Fruit fly (Drosophila melanogaster) whole organism, wandering third instar larva: ENCODE results near the gene CG6836.

ENCODE experiments used
- Abd-B ChIP-seq: fragments of >200 bp; optimal IDR thresholded peaks from 2 replicates; lab custom pipeline; 2017; ENCODE audit warnings: missing biosample characterization, missing genetic modification characterization
- CG32264 ChIP-seq: fragments of 200-800 bp; sonication (Bioruptor generic); optimal IDR thresholded peaks from 2 replicates; lab custom pipeline; 2016; ENCODE audit warnings: missing biosample characterization, missing genetic modification characterization
- CrebA ChIP-seq: fragments of 200-800 bp; sonication (Bioruptor generic); optimal IDR thresholded peaks from 2 replicates; lab custom pipeline; 2016; ENCODE audit warnings: missing biosample characterization, mild to moderate bottlenecking, missing genetic modification characterization, borderline replicate concordance
- Dfd ChIP-seq: fragments of >200 bp; optimal IDR thresholded peaks from 2 replicates; lab custom pipeline; 2017; ENCODE audit warnings: missing biosample characterization, missing genetic modification characterization
- Dif ChIP-seq: fragments of 200-275, 200-300 bp; sonication (Bioruptor generic); optimal IDR thresholded peaks from 2 replicates; lab custom pipeline; 2018; ENCODE audit warnings: missing biosample characterization, missing genetic modification characterization; ENCODE audit not compliant: partially characterized antibody
- GATAd ChIP-seq: sonication (Bioruptor generic); optimal IDR thresholded peaks from 2 replicates; lab custom pipeline; 2016; ENCODE audit warnings: missing biosample characterization, missing genetic modification characterization
- HLH106 ChIP-seq: fragments of 200-800 bp; optimal IDR thresholded peaks from 3 replicates; lab custom pipeline; 2019; ENCODE audit warnings: missing biosample characterization, mild to moderate bottlenecking, missing genetic modification characterization, moderate library complexity
- Hr78 ChIP-seq: fragments of >200 bp; optimal IDR thresholded peaks from 2 replicates; lab custom pipeline; 2017; ENCODE audit warnings: missing biosample characterization, missing genetic modification characterization
- Hr83 ChIP-seq: fragments of 200-300 bp; sonication (Bioruptor generic); optimal IDR thresholded peaks from 2 replicates; lab custom pipeline; 2016; ENCODE audit warnings: missing biosample characterization, mild to moderate bottlenecking, missing genetic modification characterization, moderate library complexity; ENCODE audit not compliant: poor library complexity, severe bottlenecking
- Jra ChIP-seq: sonication (Bioruptor generic); optimal IDR thresholded peaks from 2 replicates; lab custom pipeline; 2016; ENCODE audit warnings: missing biosample characterization, missing genetic modification characterization
- Mio ChIP-seq: sonication (Bioruptor generic); optimal IDR thresholded peaks from 2 replicates; lab custom pipeline; 2016; ENCODE audit warnings: missing biosample characterization, missing genetic modification characterization
- Myc ChIP-seq: fragments of >200 bp; optimal IDR thresholded peaks from 2 replicates; lab custom pipeline; 2017
- N ChIP-seq: fragments of >200 bp; optimal IDR thresholded peaks from 2 replicates; lab custom pipeline; 2018; ENCODE audit warnings: missing biosample characterization, missing external identifiers, missing genetic modification characterization
- OdsH ChIP-seq: fragments of 200-800 bp; sonication (Bioruptor generic); optimal IDR thresholded peaks from 2 replicates; lab custom pipeline; 2016; ENCODE audit warnings: missing biosample characterization, mild to moderate bottlenecking, missing genetic modification characterization
- Rel ChIP-seq, 2 experiments: fragments of 200-800 bp; sonication (Bioruptor generic) in 1 of 2; optimal IDR thresholded peaks; 2 replicates in 1 of 2; 3 replicates in 1 of 2; lab custom pipeline; 2016 to 2019; ENCODE audit warnings: mild to moderate bottlenecking in 2 of 2, missing biosample characterization in 2 of 2, missing genetic modification characterization in 2 of 2, moderate library complexity in 1 of 2
- Sp1 ChIP-seq: fragments of 200-800 bp; sonication (Bioruptor generic); optimal IDR thresholded peaks from 3 replicates; lab custom pipeline; 2019; ENCODE audit warnings: missing biosample characterization, mild to moderate bottlenecking, missing genetic modification characterization, moderate library complexity
- Vsx2 ChIP-seq: fragments of 200-300, 225-300 bp; sonication (Bioruptor generic); optimal IDR thresholded peaks from 2 replicates; lab custom pipeline; 2018; ENCODE audit warnings: missing biosample characterization, missing genetic modification characterization; ENCODE audit not compliant: partially characterized antibody
- br ChIP-seq: fragments of 200-800 bp; sonication (Bioruptor generic); optimal IDR thresholded peaks from 2 replicates; lab custom pipeline; 2016; ENCODE audit warnings: missing biosample characterization, missing genetic modification characterization
- brk ChIP-seq: fragments of 200-800 bp; sonication (Bioruptor generic); optimal IDR thresholded peaks from 2 replicates; lab custom pipeline; 2016; ENCODE audit warnings: missing biosample characterization, mild to moderate bottlenecking, missing genetic modification characterization
- dl ChIP-seq, 2 experiments: fragments of 175-275, 200-275 bp in 1 of 2; fragments of 200-275 bp in 1 of 2; sonication (Bioruptor generic); optimal IDR thresholded peaks; lab custom pipeline; 2018; ENCODE audit warnings: mild to moderate bottlenecking in 2 of 2, missing biosample characterization in 2 of 2, missing genetic modification characterization in 2 of 2, moderate library complexity in 2 of 2; ENCODE audit not compliant: partially characterized antibody in 2 of 2, insufficient read depth in 1 of 2
- dmrt93B ChIP-seq: fragments of 200-800 bp; sonication (Bioruptor generic); optimal IDR thresholded peaks from 2 replicates; lab custom pipeline; 2018; ENCODE audit warnings: missing biosample characterization, mild to moderate bottlenecking, missing genetic modification characterization
- dsf ChIP-seq: sonication (Bioruptor generic); optimal IDR thresholded peaks from 2 replicates; lab custom pipeline; 2016; ENCODE audit warnings: missing biosample characterization, missing genetic modification characterization, borderline replicate concordance
- ey ChIP-seq: fragments of 200-800 bp; sonication (Bioruptor generic); optimal IDR thresholded peaks from 2 replicates; lab custom pipeline; 2016; ENCODE audit warnings: missing biosample characterization, missing genetic modification characterization
- foxo ChIP-seq, 2 experiments: fragments of 200-800 bp; sonication (Bioruptor generic); optimal IDR thresholded peaks; 2 replicates in 1 of 2; 3 replicates in 1 of 2; lab custom pipeline; 2016 to 2017; ENCODE audit warnings: missing biosample characterization in 2 of 2, missing genetic modification characterization in 2 of 2
- fru ChIP-seq: fragments of 200-800 bp; sonication (Bioruptor generic); optimal IDR thresholded peaks from 3 replicates; lab custom pipeline; 2016; ENCODE audit warnings: missing biosample characterization, mild to moderate bottlenecking, missing genetic modification characterization
- h ChIP-seq: fragments of 200-800 bp; sonication (Bioruptor generic); optimal IDR thresholded peaks from 3 replicates; lab custom pipeline; 2016; ENCODE audit warnings: missing biosample characterization, mild to moderate bottlenecking, missing genetic modification characterization
- jim ChIP-seq: fragments of 175-275, 200-325 bp; sonication (Bioruptor generic); optimal IDR thresholded peaks from 2 replicates; lab custom pipeline; 2016; ENCODE audit warnings: missing biosample characterization, mild to moderate bottlenecking, missing genetic modification characterization
- pan ChIP-seq: fragments of >200 bp; optimal IDR thresholded peaks from 2 replicates; lab custom pipeline; 2017
- psq ChIP-seq: fragments of 200-800 bp; sonication (Bioruptor generic); optimal IDR thresholded peaks from 3 replicates; lab custom pipeline; 2017; ENCODE audit warnings: missing biosample characterization, mild to moderate bottlenecking, missing genetic modification characterization, moderate library complexity
- rgr ChIP-seq: fragments of 200-800 bp; sonication (Bioruptor generic); optimal IDR thresholded peaks from 3 replicates; lab custom pipeline; 2016; ENCODE audit warnings: missing biosample characterization, mild to moderate bottlenecking, missing genetic modification characterization
- sage ChIP-seq: fragments of 200-800 bp; sonication (Bioruptor generic); optimal IDR thresholded peaks from 2 replicates; lab custom pipeline; 2016; ENCODE audit warnings: missing biosample characterization, mild to moderate bottlenecking, missing genetic modification characterization
- sv ChIP-seq: fragments of 200-800 bp; sonication (Bioruptor generic); optimal IDR thresholded peaks from 3 replicates; lab custom pipeline; 2016; ENCODE audit warnings: missing biosample characterization, missing genetic modification characterization
- tai ChIP-seq: sonication (Bioruptor generic); optimal IDR thresholded peaks from 2 replicates; lab custom pipeline; 2016; ENCODE audit warnings: missing biosample characterization, missing genetic modification characterization
- usp ChIP-seq: fragments of >200 bp; optimal IDR thresholded peaks from 2 replicates; lab custom pipeline; 2017; ENCODE audit warnings: missing biosample characterization, missing genetic modification characterization
- woc ChIP-seq: sonication (Bioruptor generic); optimal IDR thresholded peaks from 2 replicates; lab custom pipeline; 2016; ENCODE audit warnings: missing biosample characterization, mild to moderate bottlenecking, missing genetic modification characterization

CG6836 gene

DNA sequence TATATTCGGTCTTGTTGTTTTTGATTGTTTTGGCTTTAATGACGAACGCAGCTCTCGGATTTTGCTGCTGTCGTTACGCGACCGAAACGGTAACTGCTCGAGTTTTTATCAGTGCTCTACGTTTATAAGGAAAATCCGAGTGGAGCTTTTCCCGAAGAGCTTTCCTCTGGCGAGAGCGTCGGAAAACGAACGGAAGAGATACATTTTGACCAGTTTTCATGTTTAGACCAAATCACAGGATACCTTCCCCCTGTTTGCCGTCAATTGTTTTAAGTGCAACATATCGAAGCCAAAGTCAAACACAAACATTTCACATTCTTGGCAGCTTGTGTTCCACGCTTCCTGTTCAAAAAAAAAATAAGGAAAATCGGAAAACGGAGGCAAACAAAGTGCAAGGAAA, 4.5 kb upstream of the CG6836 start, which contains the start of gene CG32204:
Gene CG32204 (minus strand): TSS at position 101 of the 400 bp plus-strand sequence.
- no peak for TF ChIP-seq brk
- no peak for TF ChIP-seq usp (GFP tag; lab: Kevin White, UChicago)
- TF ChIP-seq sv (GFP tag; lab: Kevin White, UChicago) = no peak
- no peak for TF ChIP-seq ey (GFP tag; lab: Kevin White, UChicago)
- TF ChIP-seq jim = no peak
- no peak for TF ChIP-seq Hr83 (GFP tag; lab: Kevin White, UChicago)
- TF ChIP-seq Rel (GFP tag; optimal IDR thresholded peaks at IDR 0.05; lab: Kevin White, UChicago) = no peak
- no peak for TF ChIP-seq Rel (tag; optimal IDR thresholded peaks at IDR 0.05; lab: Kevin White, UChicago)
- TF ChIP-seq sage (GFP tag; lab: Kevin White, UChicago) = no peak
- no peak for TF ChIP-seq Dfd (GFP tag; lab: Kevin White, UChicago)
- no peak for TF ChIP-seq GATAd (GFP tag; lab: Kevin White, UChicago)
- no peak for TF ChIP-seq foxo (GFP tag; optimal IDR thresholded peaks at IDR 0.05; lab: Kevin White, UChicago)
- no peak for TF ChIP-seq CG32264 (GFP tag; lab: Kevin White, UChicago)
- TF ChIP-seq Myc (lab: Kevin White, UChicago) = no peak
- no peak for TF ChIP-seq rgr

dm6 chr3L:18946956-18947355, 3.5 kb upstream of the CG6836 start:
- no peak for TF ChIP-seq Dfd (GFP tag; lab: Kevin White, UChicago)
- TF ChIP-seq dmrt93B (GFP tag; lab: Kevin White, UChicago) = peak; percentile 40
- no peak for TF ChIP-seq dl (GFP tag; optimal IDR thresholded peaks at IDR 0.05; lab: Kevin White, UChicago; ENCODE audit: insufficient read depth in 1 of 2, partially characterized antibody in 2 of 2)
- no peak for TF ChIP-seq Abd-B
- peak; percentile 9 for TF ChIP-seq Myc (lab: Kevin White, UChicago)
- no peak for TF ChIP-seq rgr
- no peak for TF ChIP-seq Sp1 (GFP tag; lab: Kevin White, UChicago)

- TF ChIP-seq psq (no peak), Dif (GFP tag; lab: Kevin White, UChicago) (peak; percentile 14), CrebA (no peak), Vsx2 (peak; percentile 73), jim (no peak), N (GFP tag; lab: Kevin White, UChicago) (peak; percentile 34), Myc (lab: Kevin White, UChicago) (peak; percentile 75), Sp1 (GFP tag; lab: Kevin White, UChicago) (no peak)
- TF ChIP-seq, all 38 proteins: peak for 4
These were observed 1.3 kb upstream of the CG6836 start for dm6 chr3L:18949137-18949536.

DNA sequence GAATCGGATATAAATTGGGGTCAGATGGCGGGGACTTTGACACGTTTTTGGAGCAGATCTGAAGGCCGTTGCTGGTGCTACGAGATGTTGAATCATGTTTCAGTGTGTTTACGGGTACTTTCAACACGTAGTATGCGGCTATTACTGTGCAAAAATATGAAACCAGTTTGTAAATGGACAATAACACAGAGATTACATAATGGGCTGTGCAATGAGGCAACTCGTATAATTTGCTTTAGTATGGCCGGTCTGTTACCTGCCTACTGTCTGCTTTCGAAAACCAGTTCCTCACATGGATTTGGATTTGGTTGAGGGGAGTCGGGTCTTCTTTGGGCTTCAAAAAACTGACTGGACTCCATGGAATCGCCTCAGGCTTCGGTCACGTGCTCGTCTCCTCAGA, 2.0 kb downstream of the CG6836 start:
- TF ChIP-seq tai (GFP tag; lab: Kevin White, UChicago) (no peak), dsf (GFP tag; lab: Kevin White, UChicago) (no peak), fru (GFP tag; lab: Kevin White, UChicago) (peak; percentile 56), woc (GFP tag; lab: Kevin White, UChicago) (peak; percentile 37), pan (lab: Kevin White, UChicago) (no peak), rgr (no peak), Dfd (GFP tag; lab: Kevin White, UChicago) (no peak), HLH106 (tag; lab: Kevin White, UChicago) (no peak), sv (GFP tag; lab: Kevin White, UChicago) (no peak), jim (no peak), dl (GFP tag; optimal IDR thresholded peaks at IDR 0.05; lab: Kevin White, UChicago; ENCODE audit: insufficient read depth in 1 of 2, partially characterized antibody in 2 of 2) (peak in 1 of 2 experiments; percentile 26)

DNA sequence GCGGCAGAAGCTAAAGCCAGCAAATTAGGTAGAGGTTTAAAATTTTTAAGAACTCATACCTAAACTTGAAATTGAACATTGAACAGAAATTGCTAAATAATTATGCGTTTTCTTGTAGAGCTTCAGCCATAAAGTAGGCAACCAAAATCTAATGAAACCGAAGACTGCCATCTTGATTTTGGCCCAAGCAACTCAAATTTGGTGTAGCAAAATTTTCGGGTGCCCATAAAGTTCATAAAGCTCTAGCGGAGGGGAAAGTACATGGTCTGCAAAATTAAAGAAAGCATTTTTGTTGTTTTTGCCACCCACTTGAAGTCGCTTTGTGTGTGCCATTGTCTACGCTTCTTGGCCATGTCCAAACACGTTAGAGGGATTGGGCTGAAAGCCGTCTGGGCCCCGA, 6.6 kb downstream of the CG6836 start:
- peak; percentile 79 for TF ChIP-seq N (GFP tag; lab: Kevin White, UChicago)
- TF ChIP-seq Myc (lab: Kevin White, UChicago) = peak; percentile 66
- no peak for TF ChIP-seq psq
- no peak for TF ChIP-seq GATAd (GFP tag; lab: Kevin White, UChicago)
- TF ChIP-seq sage (GFP tag; lab: Kevin White, UChicago) = no peak
- TF ChIP-seq OdsH (GFP tag; lab: Kevin White, UChicago) = no peak
- no peak for TF ChIP-seq Hr78 (GFP tag; lab: Kevin White, UChicago)
- TF ChIP-seq dmrt93B (GFP tag; lab: Kevin White, UChicago) = no peak
- peak; percentile 3 for TF ChIP-seq pan (lab: Kevin White, UChicago)
- TF ChIP-seq fru (GFP tag; lab: Kevin White, UChicago) = no peak
- TF ChIP-seq Jra (GFP tag; lab: Kevin White, UChicago) = no peak
- no peak for TF ChIP-seq Mio (GFP tag; lab: Kevin White, UChicago)
- no peak for TF ChIP-seq br (GFP tag; lab: Kevin White, UChicago)
- TF ChIP-seq Rel (GFP tag; optimal IDR thresholded peaks at IDR 0.05; lab: Kevin White, UChicago) = no peak
- TF ChIP-seq Rel (tag; optimal IDR thresholded peaks at IDR 0.05; lab: Kevin White, UChicago) = no peak
- TF ChIP-seq sv (GFP tag; lab: Kevin White, UChicago) = no peak
- TF ChIP-seq Abd-B = no peak
- TF ChIP-seq tai (GFP tag; lab: Kevin White, UChicago) = no peak
- no peak for TF ChIP-seq Sp1 (GFP tag; lab: Kevin White, UChicago)
- no peak for TF ChIP-seq h (GFP tag; lab: Kevin White, UChicago)
